Fruit fly (Drosophila melanogaster): ENCODE data around the gene CG32248.
A peak's percentile ranks its signal among the peaks of the same experiment; 100 is the strongest.

The CG32248 gene

dm6 chr3L:4469701-4470100 is 1.8 kb upstream of the CG32248 start, which contains the start of gene CG32249:
Gene CG32249 (plus strand): TSS chr3L:4470001.
- no peak for TF ChIP-seq noc (tag; optimal IDR thresholded peaks at IDR 0.05)

- no peak for TF ChIP-seq noc (tag; optimal IDR thresholded peaks at IDR 0.05)
These were observed 1.2 kb downstream of the CG32248 start, which contains the start of gene CG11349 for dm6 chr3L:4472768-4473167. Gene CG11349 (plus strand): TSS chr3L:4473068.

DNA sequence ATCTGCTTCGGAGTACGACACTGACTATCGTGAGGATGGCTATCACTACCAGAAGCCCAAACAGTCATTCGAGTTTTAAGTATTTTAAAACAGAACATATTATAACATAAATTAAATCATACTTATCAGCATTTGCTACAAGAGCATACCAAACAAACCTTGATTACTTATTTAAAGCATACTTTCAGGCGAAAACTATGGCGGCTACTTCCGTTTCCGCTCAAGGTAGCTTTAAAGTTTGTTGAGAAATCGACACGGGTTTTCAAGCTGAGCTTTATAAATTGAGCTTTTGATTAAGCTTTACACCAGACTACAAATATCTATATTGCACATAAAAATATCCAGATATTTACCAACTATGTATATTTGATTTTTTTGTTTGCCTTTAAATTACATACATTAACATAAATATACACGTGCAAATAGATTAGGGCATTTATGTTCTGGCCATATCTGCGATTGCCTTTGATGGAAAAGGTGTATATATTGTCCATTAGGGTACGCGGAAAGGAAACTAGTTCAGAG is 3.5 kb downstream of the CG32248 start:
- peak; percentile 43 for TF ChIP-seq noc (tag; optimal IDR thresholded peaks at IDR 0.05)

dm6 chr3L:4475704-4476103 is 4.2 kb downstream of the CG32248 start:
- no peak for TF ChIP-seq noc (tag; optimal IDR thresholded peaks at IDR 0.05)

dm6 chr3L:4477656-4478254 is 6.2 kb downstream of the CG32248 start:
- TF ChIP-seq noc (tag; optimal IDR thresholded peaks at IDR 0.05), result no peak

dm6 chr3L:4479938-4480337 is 8.4 kb downstream of the CG32248 start, which contains the start of gene CG7465:
Gene CG7465 (plus strand): TSS chr3L:4480283.
- no peak for TF ChIP-seq noc (tag; optimal IDR thresholded peaks at IDR 0.05)

DNA sequence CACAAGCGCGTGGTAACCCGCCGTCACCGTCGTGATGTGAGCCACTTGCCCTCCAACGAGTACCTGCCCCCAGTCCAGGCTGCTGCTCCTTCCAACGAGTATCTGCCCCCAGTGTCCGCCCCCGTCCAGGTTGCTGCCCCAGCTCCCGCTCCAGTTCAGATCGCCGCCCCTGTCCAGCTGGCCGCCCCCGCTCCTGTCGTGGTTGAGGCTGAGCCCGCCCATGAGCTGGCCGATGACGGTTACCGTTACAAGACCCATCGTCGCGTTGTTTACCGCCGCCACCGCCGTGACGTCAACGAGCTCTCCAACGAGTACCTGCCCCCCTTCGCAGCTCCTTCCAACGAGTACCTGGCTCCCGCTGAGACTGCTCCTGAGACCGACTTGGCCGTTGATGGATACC is 9.2 kb downstream of the CG32248 start:
- no peak for TF ChIP-seq noc (tag; optimal IDR thresholded peaks at IDR 0.05)

DNA sequence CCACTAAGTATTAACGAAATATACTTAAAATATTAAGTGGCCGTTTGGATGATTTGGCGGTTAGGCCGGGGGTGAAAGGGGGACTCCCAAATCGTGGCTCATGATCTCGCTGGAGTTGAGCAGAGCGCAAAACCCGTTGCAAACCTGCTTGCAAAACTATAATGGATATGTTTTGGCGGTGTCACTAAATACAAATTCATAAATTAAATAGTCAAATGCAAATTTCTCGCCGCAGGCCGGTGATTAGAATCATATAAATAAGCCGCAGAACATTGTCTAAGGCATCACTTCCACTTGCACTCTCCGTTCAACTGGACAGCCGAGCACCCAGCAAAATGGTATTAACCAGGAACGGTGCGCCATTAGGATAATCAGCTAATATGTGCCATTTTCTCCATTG is 11.0 kb downstream of the CG32248 start, which contains the start of gene CG11350:
TSS of gene CG11350 (plus strand) at position 301 of the 400 bp plus-strand sequence.
- no peak for TF ChIP-seq noc (tag; optimal IDR thresholded peaks at IDR 0.05)

dm6 chr3L:4484623-4485022 is 13.1 kb downstream of the CG32248 start:
- TF ChIP-seq noc (tag; optimal IDR thresholded peaks at IDR 0.05), result no peak

dm6 chr3L:4489490-4489889 is 17.9 kb downstream of the CG32248 start:
- TF ChIP-seq noc (tag; optimal IDR thresholded peaks at IDR 0.05), result no peak

- TF ChIP-seq noc (tag; optimal IDR thresholded peaks at IDR 0.05), result no peak
These were observed 19.2 kb downstream of the CG32248 start, which contains the start of gene CG13722 for dm6 chr3L:4490702-4491243. Gene CG13722 (minus strand): TSS chr3L:4490963.

- TF ChIP-seq noc (tag; optimal IDR thresholded peaks at IDR 0.05), result no peak
These were observed 22.1 kb downstream of the CG32248 start for dm6 chr3L:4493609-4494008.

DNA sequence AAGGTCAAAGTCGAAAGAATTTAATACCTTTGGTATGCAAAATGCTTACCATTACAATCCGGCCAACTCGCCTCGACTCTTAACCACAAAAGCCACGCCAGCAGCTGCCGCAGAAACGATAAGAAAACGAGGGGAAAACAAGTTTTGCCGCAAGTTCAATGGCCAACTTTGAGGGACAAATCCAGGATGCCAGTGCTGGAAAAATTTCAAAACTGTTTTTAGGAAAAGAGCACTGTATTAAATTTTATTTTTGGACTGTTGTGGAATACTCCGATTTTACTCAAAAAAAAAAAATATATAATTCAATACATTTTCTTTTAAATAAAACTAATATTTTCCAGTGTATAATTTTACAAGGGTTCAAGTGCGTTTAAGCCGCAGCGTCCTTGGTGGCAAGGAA is 23.1 kb downstream of the CG32248 start:
- TF ChIP-seq noc (tag; optimal IDR thresholded peaks at IDR 0.05), result no peak

dm6 chr3L:4497677-4498076 is 26.1 kb downstream of the CG32248 start, which contains the start of gene CG13721:
Gene CG13721 (minus strand): TSS chr3L:4497777.
- no peak for TF ChIP-seq noc (tag; optimal IDR thresholded peaks at IDR 0.05)

DNA sequence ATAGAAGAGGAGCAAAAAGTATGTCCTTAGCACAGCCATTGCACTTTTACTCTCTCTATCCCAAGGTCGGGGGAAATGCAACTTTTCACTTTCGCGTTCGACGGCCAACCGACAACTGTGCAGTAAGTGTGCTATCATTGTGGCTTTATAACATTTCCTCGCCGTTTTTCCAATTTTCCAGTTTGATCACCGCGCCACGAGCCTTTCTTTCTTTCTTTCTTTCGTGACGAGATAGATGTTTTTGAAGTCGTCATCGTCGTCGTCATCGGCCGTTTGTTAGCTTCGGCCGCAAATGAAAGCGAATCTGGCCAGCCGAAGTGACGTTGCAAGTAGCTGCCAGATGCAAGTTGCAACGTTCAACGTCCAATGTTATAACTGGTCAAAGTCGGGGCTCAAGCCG is 28.9 kb downstream of the CG32248 start, which contains the start of gene CG13720:
TSS of gene CG13720 (minus strand) at position 101 of the 400 bp plus-strand sequence.
- no peak for TF ChIP-seq noc (tag; optimal IDR thresholded peaks at IDR 0.05)

dm6 chr3L:4501406-4501805 is 29.9 kb downstream of the CG32248 start:
- TF ChIP-seq noc (tag; optimal IDR thresholded peaks at IDR 0.05), result no peak

dm6 chr3L:4507846-4508245 is 36.3 kb downstream of the CG32248 start:
- no peak for TF ChIP-seq noc (tag; optimal IDR thresholded peaks at IDR 0.05)

Data from whole organism, larva.